Worm (Caenorhabditis elegans): ENCODE measurements around the gene ocr-2.

ocr-2 gene

ce11 chrIV:8169674-8170073 lies 50.2 kb downstream of the ocr-2 start, which contains the start of gene C07G1.15:
TSS of gene C07G1.15 (plus strand) at chrIV:8169974.
- TF ChIP-seq mbf-1 (tag; optimal IDR thresholded peaks at IDR 0.05) (no peak), snpc-4 (tag; optimal IDR thresholded peaks at IDR 0.05) (no peak), ama-1 (optimal IDR thresholded peaks at IDR 0.05) (no peak), lin-11 (tag; optimal IDR thresholded peaks at IDR 0.05) (no peak), ZK546.5 (tag; optimal IDR thresholded peaks at IDR 0.05) (no peak), nhr-25 (tag; optimal IDR thresholded peaks at IDR 0.05) (no peak), ceh-82 (tag; optimal IDR thresholded peaks at IDR 0.05) (no peak), unc-55 (GFP tag; optimal IDR thresholded peaks at IDR 0.05) (no peak), nhr-237 (tag; optimal IDR thresholded peaks at IDR 0.05) (no peak), ceh-16 (tag; optimal IDR thresholded peaks at IDR 0.05) (no peak), elt-3 (tag; optimal IDR thresholded peaks at IDR 0.05) (no peak), ztf-4 (tag; optimal IDR thresholded peaks at IDR 0.05) (no peak), gmeb-1 (tag; optimal IDR thresholded peaks at IDR 0.05) (no peak), nhr-10 (tag; optimal IDR thresholded peaks at IDR 0.05) (no peak), mab-5 (tag; optimal IDR thresholded peaks at IDR 0.05) (no peak), sma-3 (GFP tag; optimal IDR thresholded peaks at IDR 0.05) (no peak), nhr-11 (tag; optimal IDR thresholded peaks at IDR 0.05) (no peak), nhr-21 (tag; optimal IDR thresholded peaks at IDR 0.05) (no peak), dmd-4 (tag; optimal IDR thresholded peaks at IDR 0.05) (no peak), elt-1 (tag; optimal IDR thresholded peaks at IDR 0.05) (no peak)

ce11 chrIV:8168660-8169059 lies 51.2 kb downstream of the ocr-2 start, which contains the start of gene clec-52:
TSS of gene clec-52 (minus strand) at chrIV:8168760.
- TF ChIP-seq lin-13 (GFP tag; optimal IDR thresholded peaks at IDR 0.05) (no peak), unc-39 (tag; optimal IDR thresholded peaks at IDR 0.05) (no peak), R02D3.7 (tag; optimal IDR thresholded peaks at IDR 0.05) (no peak), peb-1 (tag; optimal IDR thresholded peaks at IDR 0.05) (no peak), ztf-11 (tag; optimal IDR thresholded peaks at IDR 0.05) (no peak), nhr-77 (tag; optimal IDR thresholded peaks at IDR 0.05) (no peak), dmd-4 (tag; optimal IDR thresholded peaks at IDR 0.05) (no peak), nhr-237 (tag; optimal IDR thresholded peaks at IDR 0.05) (no peak), ceh-16 (tag; optimal IDR thresholded peaks at IDR 0.05) (no peak), nhr-129 (tag; optimal IDR thresholded peaks at IDR 0.05) (no peak), snpc-4 (tag; optimal IDR thresholded peaks at IDR 0.05) (no peak), blmp-1 (tag; optimal IDR thresholded peaks at IDR 0.05; ENCODE audit: insufficient read depth) (no peak), egl-27 (tag; optimal IDR thresholded peaks at IDR 0.05) (no peak), nhr-10 (tag; optimal IDR thresholded peaks at IDR 0.05) (no peak), fos-1 (tag; optimal IDR thresholded peaks at IDR 0.05) (no peak), lin-11 (tag; optimal IDR thresholded peaks at IDR 0.05) (no peak)

DNA sequence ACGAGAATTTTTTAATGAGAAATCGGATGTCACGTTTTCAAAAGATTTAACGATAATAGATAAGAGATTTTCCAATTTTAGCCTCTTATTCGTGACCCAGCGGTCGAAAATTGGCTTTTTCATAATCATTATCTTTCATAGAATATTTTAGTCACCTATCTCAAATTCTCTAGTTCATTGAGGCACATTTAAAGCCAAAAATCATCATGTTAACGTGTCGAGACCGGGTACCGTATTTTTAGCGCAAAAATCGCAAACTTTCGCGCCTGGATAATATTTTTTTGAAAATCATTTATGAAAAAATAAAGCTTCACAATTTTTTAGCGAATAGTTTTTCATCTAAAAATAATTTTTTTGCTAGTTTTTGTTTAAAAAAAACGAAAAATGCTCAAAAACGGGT lies 53.9 kb downstream of the ocr-2 start, which contains the start of gene B0218.7:
TSS of gene B0218.7 (minus strand) at position 101 of the 400 bp plus-strand sequence.
- TF ChIP-seq F13H6.1 (tag; optimal IDR thresholded peaks at IDR 0.05) (no peak), nhr-6 (tag; optimal IDR thresholded peaks at IDR 0.05) (no peak), ceh-82 (tag; optimal IDR thresholded peaks at IDR 0.05) (no peak), elt-3 (tag; optimal IDR thresholded peaks at IDR 0.05) (no peak), blmp-1 (tag; optimal IDR thresholded peaks at IDR 0.05; ENCODE audit: insufficient read depth) (no peak), ztf-4 (tag; optimal IDR thresholded peaks at IDR 0.05) (no peak), nhr-23 (tag; optimal IDR thresholded peaks at IDR 0.05) (no peak), aly-2 (tag; optimal IDR thresholded peaks at IDR 0.05) (no peak), nhr-10 (tag; optimal IDR thresholded peaks at IDR 0.05) (no peak), unc-62 (GFP tag; optimal IDR thresholded peaks at IDR 0.05) (no peak), ztf-1 (GFP tag; conservative IDR thresholded peaks at IDR 0.05) (no peak), sma-9 (GFP tag; optimal IDR thresholded peaks at IDR 0.05) (no peak), sma-9 (tag; optimal IDR thresholded peaks at IDR 0.05) (no peak), nhr-25 (tag; optimal IDR thresholded peaks at IDR 0.05) (no peak), nhr-11 (tag; optimal IDR thresholded peaks at IDR 0.05) (no peak), nhr-12 (tag; optimal IDR thresholded peaks at IDR 0.05) (no peak), ZK546.5 (tag; optimal IDR thresholded peaks at IDR 0.05) (no peak)

DNA sequence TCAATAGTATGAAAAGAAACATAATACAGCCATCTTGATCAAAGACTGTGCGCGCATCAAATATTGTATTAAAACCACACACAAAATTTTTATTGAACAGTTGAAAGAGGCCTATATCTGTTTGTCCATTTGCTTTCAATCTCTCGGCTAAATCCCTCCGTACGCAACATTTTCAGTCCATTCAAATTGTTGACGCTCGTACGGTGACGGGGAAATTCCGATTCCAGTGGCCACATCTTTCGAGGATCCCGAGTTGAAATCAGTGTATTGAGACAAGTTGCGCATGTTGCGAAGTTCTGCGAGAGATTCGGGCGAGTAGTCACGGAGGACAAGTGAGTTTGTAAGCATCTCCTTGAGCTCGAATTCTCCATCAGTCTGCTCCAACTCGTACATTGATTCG lies 55.4 kb downstream of the ocr-2 start:
- TF ChIP-seq gmeb-1 (tag; optimal IDR thresholded peaks at IDR 0.05) (no peak), mbf-1 (tag; optimal IDR thresholded peaks at IDR 0.05) (no peak), unc-55 (GFP tag; optimal IDR thresholded peaks at IDR 0.05) (no peak), lsy-2 (tag; optimal IDR thresholded peaks at IDR 0.05) (no peak), nhr-129 (tag; optimal IDR thresholded peaks at IDR 0.05) (no peak), Y55F3AM.14 (GFP tag; optimal IDR thresholded peaks at IDR 0.05) (no peak), mab-5 (tag; optimal IDR thresholded peaks at IDR 0.05) (no peak), lin-13 (GFP tag; optimal IDR thresholded peaks at IDR 0.05) (no peak), aly-2 (tag; optimal IDR thresholded peaks at IDR 0.05) (no peak), ceh-82 (tag; optimal IDR thresholded peaks at IDR 0.05) (no peak), alr-1 (tag; optimal IDR thresholded peaks at IDR 0.05) (no peak)

Measured in whole organism, L2 larva.